Worm (Caenorhabditis elegans): Measurements from ENCODE around the gene cysl-3.

ce11 chrV:3801787-3802417, 26.0 kb upstream of the cysl-3 start:
- TF ChIP-seq him-1 (tag; optimal IDR thresholded peaks at IDR 0.05) (no peak), dao-5 (tag; optimal IDR thresholded peaks at IDR 0.05) (no peak)

Data from whole organism, L4/young adult.